Fruit fly (Drosophila melanogaster): ENCODE data around the gene CG14451.

DNA sequence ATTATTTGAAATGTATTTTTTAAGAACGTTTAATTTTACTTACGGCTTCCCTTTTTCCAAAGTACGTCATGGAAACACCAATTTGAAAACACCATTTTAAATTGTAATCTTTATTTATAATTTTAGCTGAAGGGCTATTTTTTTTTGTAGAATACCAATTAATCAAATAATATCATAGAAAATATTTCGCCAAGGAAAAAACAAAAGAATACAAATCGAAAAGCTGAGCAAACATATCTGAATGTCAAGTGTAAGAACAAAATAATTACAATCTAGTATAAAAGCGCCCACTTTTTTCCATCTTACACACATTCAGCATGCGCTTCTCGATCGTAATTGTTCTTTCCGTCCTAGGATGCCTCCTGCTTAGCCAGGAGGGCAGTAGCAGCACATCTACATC is 26.2 kb downstream of the CG14451 start, which contains the start of gene CG14452:
- TF ChIP-seq CTCF (optimal IDR thresholded peaks at IDR 0.05) (no peak), CG8478 (optimal IDR thresholded peaks at IDR 0.05) (no peak)
